Worm (Caenorhabditis elegans) whole organism, L1 larva: ENCODE results near the gene pup-2.
A peak's percentile ranks its signal among the peaks of the same experiment; 100 is the strongest.

Source experiments
- C04F5.9 ChIP-seq: sonication (generic microtip); optimal IDR thresholded peaks from 2 replicates; lab custom pipeline; 2016; ENCODE audit warnings: missing genetic modification characterization, missing compliant biosample characterization
- C16A3.4 ChIP-seq: fragments of 150-350 bp; optimal IDR thresholded peaks from 2 replicates; lab custom pipeline; 2014; ENCODE audit warnings: missing biosample characterization, missing genetic modification characterization
- Y116A8C.19 ChIP-seq: sonication (generic microtip); optimal IDR thresholded peaks from 2 replicates; lab custom pipeline; 2016; ENCODE audit warnings: missing compliant biosample characterization, missing genetic modification characterization, borderline replicate concordance
- alr-1 ChIP-seq: fragments of 200-800 bp; sonication (Bioruptor generic); optimal IDR thresholded peaks from 2 replicates; lab custom pipeline; 2018; ENCODE audit warnings: borderline replicate concordance, mild to moderate bottlenecking, missing genetic modification characterization, missing compliant biosample characterization
- aly-2 ChIP-seq: fragments of 150-350 bp; optimal IDR thresholded peaks from 2 replicates; lab custom pipeline; 2014; ENCODE audit warnings: missing biosample characterization, missing genetic modification characterization
- ama-1 ChIP-seq: fragments of 150-350 bp; optimal IDR thresholded peaks from 2 replicates; lab custom pipeline; 2014
- blmp-1 ChIP-seq: fragments of 150-350 bp; optimal IDR thresholded peaks from 2 replicates; lab custom pipeline; 2014; ENCODE audit warnings: missing biosample characterization, missing genetic modification characterization
- ceh-8 ChIP-seq: fragments of 200-800 bp; sonication (Bioruptor generic); optimal IDR thresholded peaks from 2 replicates; lab custom pipeline; 2018; ENCODE audit warnings: mild to moderate bottlenecking, missing genetic modification characterization, moderate library complexity, missing compliant biosample characterization
- ceh-82 ChIP-seq, 3 experiments: fragments of 150-350 bp in 1 of 3; sonication (generic microtip) in 2 of 3; optimal IDR thresholded peaks; 2 replicates each; lab custom pipeline; 2014 to 2017; ENCODE audit warnings: missing biosample characterization in 3 of 3, missing genetic modification characterization in 3 of 3
- ceh-90 ChIP-seq: sonication (generic microtip); optimal IDR thresholded peaks from 2 replicates; lab custom pipeline; 2016; ENCODE audit warnings: missing genetic modification characterization, missing compliant biosample characterization
- dpl-1 ChIP-seq, 3 experiments: fragments of 150-350 bp in 2 of 3; sonication (generic microtip) in 1 of 3; optimal IDR thresholded peaks; 2 replicates each; lab custom pipeline; 2014 to 2017; ENCODE audit warnings: missing biosample characterization in 3 of 3, missing genetic modification characterization in 3 of 3, missing genetic modification reagents in 3 of 3
- dsc-1 ChIP-seq: sonication (generic microtip); optimal IDR thresholded peaks from 2 replicates; lab custom pipeline; 2016; ENCODE audit warnings: mild to moderate bottlenecking, missing genetic modification characterization, missing compliant biosample characterization
- efl-1 ChIP-seq, 4 experiments: fragments of 150-350 bp; optimal IDR thresholded peaks in 3 of 4; peaks in 1 of 4; 1 replicate in 1 of 4; 2 replicates in 3 of 4; lab custom pipeline; 2014; ENCODE audit warnings: missing biosample characterization in 2 of 4, missing genetic modification characterization in 2 of 4, missing genetic modification reagents in 2 of 4
- fkh-4 ChIP-seq: sonication (generic microtip); optimal IDR thresholded peaks from 2 replicates; lab custom pipeline; 2016; ENCODE audit warnings: missing compliant biosample characterization, missing genetic modification characterization, borderline replicate concordance
- grh-1 ChIP-seq: fragments of 200-800 bp; sonication (Bioruptor generic); IDR thresholded peaks from 2 replicates; pipeline ENCODE4 v1.3.6; 2022; ENCODE audit warnings: missing genetic modification reagents, missing genetic modification characterization, missing compliant biosample characterization
- hlh-4 ChIP-seq: sonication (generic microtip); optimal IDR thresholded peaks from 2 replicates; lab custom pipeline; 2016; ENCODE audit warnings: mild to moderate bottlenecking, missing genetic modification characterization, missing compliant biosample characterization
- hpl-2 ChIP-seq: fragments of 150-350 bp; optimal IDR thresholded peaks from 2 replicates; lab custom pipeline; 2014; ENCODE audit warnings: missing biosample characterization, missing genetic modification reagents, missing genetic modification characterization
- isw-1 ChIP-seq: fragments of 200-800 bp; sonication (Bioruptor generic); IDR thresholded peaks from 2 replicates; pipeline ENCODE4 v1.3.6; 2022; ENCODE audit warnings: missing genetic modification characterization, missing compliant biosample characterization
- lin-13 ChIP-seq: fragments of 150-350 bp; optimal IDR thresholded peaks from 2 replicates; lab custom pipeline; 2014; ENCODE audit warnings: missing biosample characterization, missing genetic modification reagents, missing genetic modification characterization
- lin-15B ChIP-seq: fragments of 150-350 bp; sonication (generic microtip); optimal IDR thresholded peaks from 3 replicates; lab custom pipeline; 2014; ENCODE audit warnings: missing biosample characterization, missing genetic modification characterization
- lin-35 ChIP-seq, 2 experiments: fragments of 150-350 bp; optimal IDR thresholded peaks; 2 replicates each; lab custom pipeline; 2014; ENCODE audit warnings: missing biosample characterization in 2 of 2, missing genetic modification characterization in 2 of 2, missing genetic modification reagents in 2 of 2
- lin-39 ChIP-seq: fragments of 150-350 bp; optimal IDR thresholded peaks from 2 replicates; lab custom pipeline; 2014; ENCODE audit warnings: missing biosample characterization, missing genetic modification reagents, missing genetic modification characterization
- lir-3 ChIP-seq: sonication (generic microtip); optimal IDR thresholded peaks from 2 replicates; lab custom pipeline; 2016; ENCODE audit warnings: mild to moderate bottlenecking, missing genetic modification characterization, moderate library complexity, missing compliant biosample characterization; ENCODE audit not compliant: poor library complexity
- mef-2 ChIP-seq: fragments of 150-350 bp; optimal IDR thresholded peaks from 2 replicates; lab custom pipeline; 2014; ENCODE audit warnings: missing biosample characterization, missing genetic modification characterization
- nhr-12 ChIP-seq: sonication (generic microtip); optimal IDR thresholded peaks from 2 replicates; lab custom pipeline; 2017; ENCODE audit warnings: missing biosample characterization, missing genetic modification characterization
- nhr-237 ChIP-seq: fragments of 150-350 bp; optimal IDR thresholded peaks from 2 replicates; lab custom pipeline; 2014; ENCODE audit warnings: missing biosample characterization, missing genetic modification characterization
- nhr-28 ChIP-seq: fragments of 150-350 bp; optimal IDR thresholded peaks from 2 replicates; lab custom pipeline; 2014; ENCODE audit warnings: missing biosample characterization, missing genetic modification characterization
- nhr-47 ChIP-seq: sonication (generic microtip); optimal IDR thresholded peaks from 2 replicates; lab custom pipeline; 2016; ENCODE audit warnings: mild to moderate bottlenecking, missing genetic modification characterization, moderate library complexity, missing compliant biosample characterization
- nhr-76 ChIP-seq: sonication (generic microtip); optimal IDR thresholded peaks from 2 replicates; lab custom pipeline; 2017; ENCODE audit warnings: missing biosample characterization, missing genetic modification characterization
- nhr-85 ChIP-seq: sonication (generic microtip); peaks from one replicate; lab custom pipeline; 2016; ENCODE audit warnings: missing genetic modification characterization, inconsistent platforms, missing compliant biosample characterization
- nhr-90 ChIP-seq: sonication (generic microtip); optimal IDR thresholded peaks from 2 replicates; lab custom pipeline; 2016; ENCODE audit warnings: mild to moderate bottlenecking, missing genetic modification characterization, missing compliant biosample characterization; ENCODE audit not compliant: poor library complexity
- pqm-1 ChIP-seq: sonication (generic microtip); optimal IDR thresholded peaks from 3 replicates; lab custom pipeline; 2017; ENCODE audit warnings: missing biosample characterization, missing genetic modification characterization
- rnt-1 ChIP-seq: sonication (generic microtip); optimal IDR thresholded peaks from 2 replicates; lab custom pipeline; 2016; ENCODE audit warnings: mild to moderate bottlenecking, missing genetic modification characterization, moderate library complexity, missing compliant biosample characterization
- skn-1 ChIP-seq: fragments of 150-350 bp; optimal IDR thresholded peaks from 2 replicates; lab custom pipeline; 2014; ENCODE audit warnings: missing biosample characterization, missing genetic modification characterization
- snpc-4 ChIP-seq: fragments of 150-350 bp; optimal IDR thresholded peaks from 2 replicates; lab custom pipeline; 2014; ENCODE audit warnings: missing biosample characterization, missing genetic modification characterization
- snu-23 ChIP-seq: sonication (generic microtip); optimal IDR thresholded peaks from 2 replicates; lab custom pipeline; 2016; ENCODE audit warnings: missing genetic modification characterization, missing compliant biosample characterization
- sup-37 ChIP-seq: fragments of 200-800 bp; sonication (Bioruptor generic); optimal IDR thresholded peaks from 2 replicates; lab custom pipeline; 2018; ENCODE audit warnings: mild to moderate bottlenecking, missing genetic modification characterization, missing compliant biosample characterization
- tbx-2 ChIP-seq: sonication (generic microtip); optimal IDR thresholded peaks from 2 replicates; lab custom pipeline; 2016; ENCODE audit warnings: missing genetic modification characterization, missing compliant biosample characterization
- tlp-1 ChIP-seq: fragments of 150-350 bp; optimal IDR thresholded peaks from 2 replicates; lab custom pipeline; 2014; ENCODE audit warnings: missing biosample characterization, missing genetic modification characterization
- unc-130 ChIP-seq: fragments of 150-350 bp; optimal IDR thresholded peaks from 2 replicates; lab custom pipeline; 2017; ENCODE audit warnings: missing biosample characterization, missing genetic modification characterization, inconsistent platforms
- unc-62 ChIP-seq: fragments of 150-350 bp; optimal IDR thresholded peaks from 2 replicates; lab custom pipeline; 2014; ENCODE audit warnings: missing biosample characterization, missing genetic modification reagents, missing genetic modification characterization
- unc-86 ChIP-seq: sonication (generic microtip); optimal IDR thresholded peaks from 2 replicates; lab custom pipeline; 2016; ENCODE audit warnings: missing genetic modification characterization, missing compliant biosample characterization
- unc-98 ChIP-seq: fragments of 200-800 bp; sonication (Bioruptor generic); IDR thresholded peaks from 2 replicates; pipeline ENCODE4 v1.3.6; 2022; ENCODE audit warnings: missing genetic modification characterization, missing compliant biosample characterization
- xbp-1 ChIP-seq: sonication (generic microtip); optimal IDR thresholded peaks from 2 replicates; lab custom pipeline; 2016; ENCODE audit warnings: missing genetic modification characterization, missing compliant biosample characterization
- zag-1 ChIP-seq: fragments of 150-350 bp; optimal IDR thresholded peaks from 2 replicates; lab custom pipeline; 2014; ENCODE audit warnings: missing biosample characterization, missing genetic modification characterization
- ztf-11 ChIP-seq, 2 experiments: sonication (generic microtip); optimal IDR thresholded peaks; 2 replicates each; lab custom pipeline; 2016 to 2017; ENCODE audit warnings: missing genetic modification characterization in 2 of 2, missing biosample characterization in 1 of 2, missing compliant biosample characterization in 1 of 2
- ztf-4 ChIP-seq: fragments of 150-350 bp; optimal IDR thresholded peaks from 2 replicates; lab custom pipeline; 2014; ENCODE audit warnings: missing biosample characterization, missing genetic modification characterization

The pup-2 gene

ce11 chrIII:5169699-5170098 lies 16.0 kb upstream of the pup-2 start, which contains the start of gene ulp-1:
TSS of gene ulp-1 (minus strand) at chrIII:5169799.
- no peak for TF ChIP-seq tlp-1 (tag; lab: Kevin White, UChicago)

ce11 chrIII:5171945-5172344 lies 13.8 kb upstream of the pup-2 start, which contains the start of gene prp-19:
TSS of gene prp-19 (minus strand) at chrIII:5172045.
- TF ChIP-seq lin-15B (tag; lab: Kevin White, UChicago) (no peak), efl-1 (optimal IDR thresholded peaks at IDR 0.05; lab: Kevin White, UChicago) (no peak), efl-1 (GFP tag; optimal IDR thresholded peaks at IDR 0.05 in 1 of 2; lab: Kevin White, UChicago) (no peak), nhr-90 (tag; lab: Kevin White, UChicago) (no peak), unc-62 (GFP tag; lab: Kevin White, UChicago) (no peak), aly-2 (tag; lab: Kevin White, UChicago) (no peak), lin-35 (GFP tag; optimal IDR thresholded peaks at IDR 0.05; lab: Kevin White, UChicago) (no peak), nhr-85 (no peak), pqm-1 (tag; lab: Kevin White, UChicago) (no peak), snpc-4 (tag; lab: Kevin White, UChicago) (no peak), ztf-4 (tag; lab: Kevin White, UChicago) (no peak), skn-1 (tag; lab: Kevin White, UChicago) (no peak), ama-1 (lab: Kevin White, UChicago) (no peak)

ce11 chrIII:5172470-5172869 lies 13.2 kb upstream of the pup-2 start, which contains the start of gene K10D2.5:
TSS of gene K10D2.5 (plus strand) at chrIII:5172720.
- peak; percentile 76 for TF ChIP-seq nhr-237 (tag; lab: Kevin White, UChicago)
- TF ChIP-seq isw-1 (GFP tag; lab: Robert Waterston, UW) = peak; percentile 97
- peak; percentile 85 to 88 (median 88) for TF ChIP-seq dpl-1 (GFP tag; optimal IDR thresholded peaks at IDR 0.05; lab: Kevin White, UChicago)
- peak; percentile 84 for TF ChIP-seq Y116A8C.19
- TF ChIP-seq alr-1 (tag; lab: Kevin White, UChicago) = no peak
- peak; percentile 94 for TF ChIP-seq C04F5.9 (tag; lab: Kevin White, UChicago)
- peak; percentile 71 for TF ChIP-seq lin-39
- no peak for TF ChIP-seq nhr-76 (tag; lab: Kevin White, UChicago)
- TF ChIP-seq fkh-4 (tag; lab: Kevin White, UChicago) = peak; percentile 92
- no peak for TF ChIP-seq unc-62 (GFP tag; lab: Kevin White, UChicago)
- TF ChIP-seq snpc-4 (tag; lab: Kevin White, UChicago) = peak; percentile 84
- TF ChIP-seq lin-35 (GFP tag; optimal IDR thresholded peaks at IDR 0.05; lab: Kevin White, UChicago) = peak; percentile 87 to 92
- TF ChIP-seq ceh-90 (tag; lab: Kevin White, UChicago) = peak; percentile 94
- peak; percentile 96 for TF ChIP-seq snu-23 (GFP tag; lab: Kevin White, UChicago)
- TF ChIP-seq hpl-2 (GFP tag; lab: Kevin White, UChicago) = peak; percentile 83
- no peak for TF ChIP-seq hlh-4
- TF ChIP-seq lin-13 = peak; percentile 95
- peak in 1 of 2 experiments; percentile 99 for TF ChIP-seq ztf-11 (tag; optimal IDR thresholded peaks at IDR 0.05; lab: Kevin White, UChicago)
- peak; percentile 96 for TF ChIP-seq tbx-2
- TF ChIP-seq aly-2 (tag; lab: Kevin White, UChicago) = peak; percentile 65
- peak; percentile 72 for TF ChIP-seq sup-37
- peak; percentile 90 for TF ChIP-seq unc-130
- no peak for TF ChIP-seq tlp-1 (tag; lab: Kevin White, UChicago)
- peak; percentile 100 for TF ChIP-seq rnt-1 (tag; lab: Kevin White, UChicago)
- TF ChIP-seq lir-3 (tag; lab: Kevin White, UChicago) = peak; percentile 98
- peak; percentile 50 for TF ChIP-seq ceh-8 (GFP tag; lab: Kevin White, UChicago)
- TF ChIP-seq ztf-4 (tag; lab: Kevin White, UChicago) = peak; percentile 47
- TF ChIP-seq zag-1 (tag; lab: Kevin White, UChicago) = peak; percentile 14
- TF ChIP-seq nhr-28 (tag; lab: Kevin White, UChicago) = no peak
- TF ChIP-seq ceh-82 (tag; optimal IDR thresholded peaks at IDR 0.05; lab: Kevin White, UChicago) = peak; percentile 91 to 97 (median 95)
- TF ChIP-seq nhr-12 = no peak
- peak; percentile 94 for TF ChIP-seq dsc-1
- TF ChIP-seq blmp-1 (tag; lab: Kevin White, UChicago) = peak; percentile 77
- TF ChIP-seq nhr-47 (tag; lab: Kevin White, UChicago) = peak; percentile 96
- peak; percentile 91 for TF ChIP-seq unc-86
- TF ChIP-seq xbp-1 (tag; lab: Kevin White, UChicago) = peak; percentile 95
- peak; percentile 98 for TF ChIP-seq unc-98 (GFP tag; lab: Robert Waterston, UW)
- peak; percentile 92 to 94 for TF ChIP-seq efl-1 (optimal IDR thresholded peaks at IDR 0.05; lab: Kevin White, UChicago)
- TF ChIP-seq efl-1 (GFP tag; optimal IDR thresholded peaks at IDR 0.05 in 1 of 2; lab: Kevin White, UChicago) = peak; percentile 87 to 98
- TF ChIP-seq C16A3.4 (tag; lab: Kevin White, UChicago) = peak; percentile 94
- TF ChIP-seq mef-2 (tag; lab: Kevin White, UChicago) = peak; percentile 81
- peak; percentile 84 for TF ChIP-seq skn-1 (tag; lab: Kevin White, UChicago)
- peak; percentile 83 for TF ChIP-seq grh-1 (GFP tag; lab: Robert Waterston, UW)
